Fruit fly (Drosophila melanogaster) whole organism, adult: ENCODE results near the gene fy.

Experiments used
- CG11617 ChIP-seq: fragments of 200-800 bp; sonication (Bioruptor generic); optimal IDR thresholded peaks from 2 replicates; lab custom pipeline; 2017; ENCODE audit warnings: mild to moderate bottlenecking, missing biosample characterization, missing genetic modification reagents, missing genetic modification characterization
- CG12768 ChIP-seq: fragments of 200-800 bp; sonication (Bioruptor generic); optimal IDR thresholded peaks from 2 replicates; lab custom pipeline; 2017; ENCODE audit warnings: missing biosample characterization, missing genetic modification characterization, mild to moderate bottlenecking, moderate library complexity, missing genetic modification reagents
- CG14711 ChIP-seq: fragments of 200-800 bp; sonication (Bioruptor generic); optimal IDR thresholded peaks from 2 replicates; lab custom pipeline; 2018; ENCODE audit warnings: missing biosample characterization, mild to moderate bottlenecking, missing genetic modification characterization, moderate library complexity
- CG1620 ChIP-seq: fragments of 200-800 bp; sonication (Bioruptor generic); optimal IDR thresholded peaks from 2 replicates; lab custom pipeline; 2016; ENCODE audit warnings: missing biosample characterization, missing genetic modification characterization
- CG33017 ChIP-seq: fragments of 200-800 bp; sonication (Bioruptor generic); optimal IDR thresholded peaks from 2 replicates; lab custom pipeline; 2018; ENCODE audit warnings: missing biosample characterization, mild to moderate bottlenecking, missing genetic modification characterization, moderate library complexity
- CG5204 ChIP-seq: fragments of 200-800 bp; sonication (Bioruptor generic); optimal IDR thresholded peaks from 2 replicates; lab custom pipeline; 2016; ENCODE audit warnings: missing biosample characterization, missing genetic modification characterization
- CG7045 ChIP-seq: fragments of 200-800 bp; sonication (Bioruptor generic); optimal IDR thresholded peaks from 2 replicates; lab custom pipeline; 2017; ENCODE audit warnings: missing biosample characterization, mild to moderate bottlenecking, missing genetic modification characterization
- CG7101 ChIP-seq: fragments of 200-800 bp; sonication (Bioruptor generic); optimal IDR thresholded peaks from 2 replicates; lab custom pipeline; 2018; ENCODE audit warnings: missing biosample characterization, mild to moderate bottlenecking, missing genetic modification characterization, moderate library complexity
- Clk ChIP-seq: fragments of 200-800 bp; sonication (Bioruptor generic); optimal IDR thresholded peaks from 2 replicates; lab custom pipeline; 2017; ENCODE audit warnings: missing biosample characterization, missing genetic modification characterization
- Crg-1 ChIP-seq: fragments of 200-800 bp; sonication (Bioruptor generic); optimal IDR thresholded peaks from 2 replicates; lab custom pipeline; 2016; ENCODE audit warnings: missing biosample characterization, missing genetic modification characterization
- Hr96 ChIP-seq: fragments of 200-800 bp; sonication (Bioruptor generic); optimal IDR thresholded peaks from 2 replicates; lab custom pipeline; 2016; ENCODE audit warnings: missing biosample characterization, missing genetic modification characterization
- Mnt ChIP-seq: fragments of 200-800 bp; sonication (Bioruptor generic); optimal IDR thresholded peaks from 2 replicates; lab custom pipeline; 2016; ENCODE audit warnings: missing biosample characterization, mild to moderate bottlenecking, missing genetic modification characterization
- bab1 ChIP-seq: fragments of 200-800 bp; sonication (Bioruptor generic); optimal IDR thresholded peaks from 3 replicates; lab custom pipeline; 2019; ENCODE audit warnings: missing biosample characterization, mild to moderate bottlenecking, missing genetic modification characterization, moderate library complexity
- cic ChIP-seq: fragments of 200-800 bp; sonication (Bioruptor generic); optimal IDR thresholded peaks from 2 replicates; lab custom pipeline; 2017; ENCODE audit warnings: missing biosample characterization, mild to moderate bottlenecking, missing genetic modification characterization, moderate library complexity
- cnc ChIP-seq, 2 experiments: fragments of >200 bp; optimal IDR thresholded peaks; 2 replicates each; lab custom pipeline; 2017
- kay ChIP-seq: fragments of 200-800 bp; sonication (Bioruptor generic); peaks from one replicate; lab custom pipeline; 2016; ENCODE audit warnings: missing biosample characterization, missing genetic modification characterization, borderline replicate concordance
- ovo ChIP-seq: fragments of 200-800 bp; sonication (Bioruptor generic); optimal IDR thresholded peaks from 2 replicates; lab custom pipeline; 2016; ENCODE audit warnings: missing biosample characterization, missing genetic modification characterization
- pad ChIP-seq: fragments of 200-800 bp; sonication (Bioruptor generic); optimal IDR thresholded peaks from 3 replicates; lab custom pipeline; 2017; ENCODE audit warnings: missing biosample characterization, missing genetic modification characterization, mild to moderate bottlenecking, moderate library complexity, missing genetic modification reagents
- tj ChIP-seq: fragments of 200-800 bp; sonication (Bioruptor generic); optimal IDR thresholded peaks from 3 replicates; lab custom pipeline; 2017; ENCODE audit warnings: missing biosample characterization, mild to moderate bottlenecking, missing genetic modification characterization, moderate library complexity
- toe ChIP-seq: fragments of 200-800 bp; sonication (Bioruptor generic); optimal IDR thresholded peaks from 2 replicates; lab custom pipeline; 2016; ENCODE audit warnings: missing biosample characterization, missing genetic modification characterization

Gene fy

dm6 chr2L:8370364-8371326 lies 32.4 kb downstream of the fy start, which contains the start of gene CG17292:
Gene CG17292 (plus strand): TSS chr2L:8370454.
- peak; percentile 62 for TF ChIP-seq CG33017 (tag; lab: Kevin White, UChicago)
- TF ChIP-seq CG11617 (GFP tag; lab: Kevin White, UChicago), result peak; percentile 70
- peak; percentile 62 for TF ChIP-seq toe
- TF ChIP-seq CG5204 (GFP tag; lab: Kevin White, UChicago), result no peak
- TF ChIP-seq CG14711 (tag; lab: Kevin White, UChicago), result peak; percentile 17
- TF ChIP-seq CG7101 (tag; lab: Kevin White, UChicago), result peak; percentile 65
- peak; percentile 79 for TF ChIP-seq CG12768 (GFP tag; lab: Kevin White, UChicago)
- peak; percentile 58 for TF ChIP-seq ovo
- TF ChIP-seq Hr96 (GFP tag; lab: Kevin White, UChicago), result no peak
- peak; percentile 52 for TF ChIP-seq pad (GFP tag; lab: Kevin White, UChicago)
- TF ChIP-seq bab1 (GFP tag; lab: Kevin White, UChicago), result peak; percentile 88
- TF ChIP-seq CG1620 (GFP tag; lab: Kevin White, UChicago), result peak; percentile 49
- no peak for TF ChIP-seq CG7045
- peak; percentile 72 for TF ChIP-seq tj (GFP tag; lab: Kevin White, UChicago)
- no peak for TF ChIP-seq cnc (optimal IDR thresholded peaks at IDR 0.05; lab: Kevin White, UChicago)
- peak; percentile 42 for TF ChIP-seq Clk
- TF ChIP-seq kay, result no peak
- peak; percentile 81 for TF ChIP-seq Mnt
- peak; percentile 90 for TF ChIP-seq cic (GFP tag; lab: Kevin White, UChicago)
- peak; percentile 37 for TF ChIP-seq Crg-1 (GFP tag; lab: Kevin White, UChicago)

DNA sequence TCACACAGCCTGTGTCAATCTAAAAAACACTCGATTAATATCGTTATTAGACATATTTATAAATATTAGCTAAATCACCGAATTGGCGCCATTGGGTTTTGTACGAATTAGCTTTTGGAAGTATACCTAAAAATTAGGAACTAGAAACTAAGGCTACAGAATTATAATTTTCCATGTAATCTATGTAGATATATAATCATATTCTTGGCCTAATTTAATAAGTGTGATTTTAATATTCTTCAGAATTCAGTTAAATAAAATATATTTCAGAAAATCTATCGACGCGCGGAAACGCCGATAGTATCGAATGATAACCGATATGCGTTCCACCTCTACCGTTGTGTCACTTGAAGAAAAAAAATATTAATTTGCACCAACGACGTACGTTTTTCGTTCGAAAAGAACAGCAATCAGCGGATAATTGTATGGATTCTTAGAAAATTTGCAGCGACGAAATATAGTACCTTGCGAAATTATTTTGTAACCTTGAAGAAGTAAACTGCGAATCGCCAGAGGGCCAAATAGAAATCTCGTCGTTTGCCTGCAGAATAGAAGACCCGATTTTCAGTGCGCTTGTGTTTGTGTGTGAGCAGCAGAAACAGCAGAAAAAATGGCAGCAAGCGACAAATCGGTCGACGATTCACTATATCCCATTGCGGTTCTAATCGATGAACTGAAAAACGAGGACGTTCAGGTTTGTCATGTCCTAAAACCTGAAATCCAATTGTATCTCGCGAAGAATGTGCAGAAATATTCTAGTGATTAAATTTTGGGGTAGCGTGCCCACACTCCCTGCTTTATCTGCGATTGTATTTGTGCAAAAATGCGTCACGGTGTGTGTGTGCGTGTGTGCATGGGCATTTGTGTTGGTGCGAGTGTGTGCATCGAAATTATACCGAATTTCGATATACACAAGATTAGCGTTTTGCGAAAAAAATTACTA lies 37.1 kb downstream of the fy start, which contains the start of gene Pp2A-29B:
TSS of gene Pp2A-29B (plus strand) at position 338 of the 943 bp plus-strand sequence.
- TF ChIP-seq bab1 (GFP tag; lab: Kevin White, UChicago), result no peak
- peak; percentile 60 for TF ChIP-seq CG1620 (GFP tag; lab: Kevin White, UChicago)
- TF ChIP-seq CG14711 (tag; lab: Kevin White, UChicago), result peak; percentile 10
- TF ChIP-seq Mnt, result peak; percentile 45
- TF ChIP-seq tj (GFP tag; lab: Kevin White, UChicago), result peak; percentile 34
- no peak for TF ChIP-seq CG5204 (GFP tag; lab: Kevin White, UChicago)
- TF ChIP-seq Clk, result no peak
- no peak for TF ChIP-seq CG7045
- TF ChIP-seq CG33017 (tag; lab: Kevin White, UChicago), result peak; percentile 25
- TF ChIP-seq CG11617 (GFP tag; lab: Kevin White, UChicago), result peak; percentile 37
- TF ChIP-seq toe, result peak; percentile 86
- TF ChIP-seq Crg-1 (GFP tag; lab: Kevin White, UChicago), result peak; percentile 72
- TF ChIP-seq cnc (optimal IDR thresholded peaks at IDR 0.05; lab: Kevin White, UChicago), result no peak
- TF ChIP-seq pad (GFP tag; lab: Kevin White, UChicago), result peak; percentile 27
- peak; percentile 58 for TF ChIP-seq ovo
- TF ChIP-seq CG12768 (GFP tag; lab: Kevin White, UChicago), result no peak
- peak; percentile 45 for TF ChIP-seq Hr96 (GFP tag; lab: Kevin White, UChicago)
- TF ChIP-seq cic (GFP tag; lab: Kevin White, UChicago), result peak; percentile 70
- TF ChIP-seq kay, result peak; percentile 66
- peak; percentile 45 for TF ChIP-seq CG7101 (tag; lab: Kevin White, UChicago)

dm6 chr2L:8364006-8364956 lies 38.8 kb downstream of the fy start, which contains the start of the genes RpS13 and CSN8:
Gene RpS13 (minus strand): TSS chr2L:8364662.
Gene CSN8 (plus strand): TSS chr2L:8364855.
- TF ChIP-seq CG11617 (GFP tag; lab: Kevin White, UChicago) (peak; percentile 46), CG14711 (tag; lab: Kevin White, UChicago) (peak; percentile 72), CG12768 (GFP tag; lab: Kevin White, UChicago) (no peak), CG33017 (tag; lab: Kevin White, UChicago) (no peak), cic (GFP tag; lab: Kevin White, UChicago) (peak; percentile 37), Clk (no peak), CG7045 (no peak), Mnt (peak; percentile 96), Hr96 (GFP tag; lab: Kevin White, UChicago) (peak; percentile 19), Crg-1 (GFP tag; lab: Kevin White, UChicago) (no peak), tj (GFP tag; lab: Kevin White, UChicago) (no peak), bab1 (GFP tag; lab: Kevin White, UChicago) (peak; percentile 51), cnc (optimal IDR thresholded peaks at IDR 0.05; lab: Kevin White, UChicago) (no peak), CG5204 (GFP tag; lab: Kevin White, UChicago) (no peak), CG1620 (GFP tag; lab: Kevin White, UChicago) (peak; percentile 28), kay (no peak), CG7101 (tag; lab: Kevin White, UChicago) (peak; percentile 46), pad (GFP tag; lab: Kevin White, UChicago) (peak; percentile 37), ovo (no peak), toe (peak; percentile 54)
